Worm (Caenorhabditis elegans) whole organism, L2 larva: ENCODE data around the gene F46H5.11.

Source experiments
- C34F6.9 ChIP-seq: fragments of 150-350 bp; optimal IDR thresholded peaks from 2 replicates; lab custom pipeline; 2014; ENCODE audit warnings: missing biosample characterization, missing genetic modification characterization
- F13H6.1 ChIP-seq: sonication (generic microtip); optimal IDR thresholded peaks from 2 replicates; lab custom pipeline; 2016; ENCODE audit warnings: missing genetic modification characterization, missing compliant biosample characterization
- R02D3.7 ChIP-seq: fragments of 150-350 bp; optimal IDR thresholded peaks from 2 replicates; lab custom pipeline; 2014; ENCODE audit warnings: missing biosample characterization, missing genetic modification characterization
- Y55F3AM.14 ChIP-seq: fragments of 200-800 bp; sonication (Bioruptor generic); optimal IDR thresholded peaks from 2 replicates; lab custom pipeline; 2018; ENCODE audit warnings: mild to moderate bottlenecking, missing genetic modification characterization, missing compliant biosample characterization
- alr-1 ChIP-seq: fragments of 150-350 bp; optimal IDR thresholded peaks from 2 replicates; lab custom pipeline; 2014; ENCODE audit warnings: missing biosample characterization, missing genetic modification characterization
- aly-2 ChIP-seq: fragments of 150-350 bp; optimal IDR thresholded peaks from 2 replicates; lab custom pipeline; 2014; ENCODE audit warnings: missing biosample characterization, missing genetic modification characterization
- ama-1 ChIP-seq: fragments of 150-350 bp; optimal IDR thresholded peaks from 2 replicates; lab custom pipeline; 2018; ENCODE audit warnings: inconsistent platforms
- blmp-1 ChIP-seq: sonication (generic microtip); optimal IDR thresholded peaks from 2 replicates; lab custom pipeline; 2017; ENCODE audit warnings: missing genetic modification characterization, mild to moderate bottlenecking, missing compliant biosample characterization, antibody characterized with exemption, moderate library complexity; ENCODE audit not compliant: insufficient read depth
- ceh-16 ChIP-seq: fragments of 150-350 bp; optimal IDR thresholded peaks from 2 replicates; lab custom pipeline; 2014; ENCODE audit warnings: missing biosample characterization, missing genetic modification characterization
- ceh-82 ChIP-seq: fragments of 150-350 bp; optimal IDR thresholded peaks from 2 replicates; lab custom pipeline; 2014; ENCODE audit warnings: missing biosample characterization, missing genetic modification characterization
- crh-2 ChIP-seq: sonication (generic microtip); optimal IDR thresholded peaks from 2 replicates; lab custom pipeline; 2017; ENCODE audit warnings: missing biosample characterization, missing genetic modification characterization
- dmd-4 ChIP-seq: sonication (generic microtip); optimal IDR thresholded peaks from 2 replicates; lab custom pipeline; 2017; ENCODE audit warnings: missing biosample characterization, missing genetic modification characterization
- egl-27 ChIP-seq: sonication (generic microtip); optimal IDR thresholded peaks from 3 replicates; lab custom pipeline; 2017; ENCODE audit warnings: missing biosample characterization, missing genetic modification reagents, missing genetic modification characterization
- elt-3 ChIP-seq: sonication (generic microtip); optimal IDR thresholded peaks from 2 replicates; lab custom pipeline; 2017; ENCODE audit warnings: missing biosample characterization, missing genetic modification characterization
- fos-1 ChIP-seq: fragments of 150-350 bp; optimal IDR thresholded peaks from 2 replicates; lab custom pipeline; 2014; ENCODE audit warnings: missing biosample characterization, missing genetic modification characterization
- lin-11 ChIP-seq: fragments of 150-350 bp; sonication (generic microtip); optimal IDR thresholded peaks from 2 replicates; lab custom pipeline; 2014; ENCODE audit warnings: missing biosample characterization, missing genetic modification characterization, inconsistent platforms, mixed read lengths
- lin-13 ChIP-seq: fragments of 150-350 bp; optimal IDR thresholded peaks from 2 replicates; lab custom pipeline; 2014; ENCODE audit warnings: missing biosample characterization, missing genetic modification reagents, missing genetic modification characterization
- lin-39 ChIP-seq: fragments of 150-350 bp; optimal IDR thresholded peaks from 2 replicates; lab custom pipeline; 2014; ENCODE audit warnings: missing biosample characterization, missing genetic modification reagents, missing genetic modification characterization
- lsy-2 ChIP-seq, 2 experiments: fragments of 150-350 bp in 1 of 2; sonication (generic microtip) in 1 of 2; optimal IDR thresholded peaks; 2 replicates each; lab custom pipeline; 2014 to 2017; ENCODE audit warnings: missing biosample characterization in 2 of 2, missing genetic modification characterization in 2 of 2
- mbf-1 ChIP-seq: sonication (generic microtip); optimal IDR thresholded peaks from 2 replicates; lab custom pipeline; 2017; ENCODE audit warnings: missing biosample characterization, missing genetic modification characterization
- mdl-1 ChIP-seq, 2 experiments: fragments of 150-350 bp in 1 of 2; sonication (generic microtip) in 1 of 2; optimal IDR thresholded peaks; 2 replicates each; lab custom pipeline; 2017; ENCODE audit warnings: missing biosample characterization in 2 of 2, missing genetic modification characterization in 2 of 2
- nhr-10 ChIP-seq: sonication (generic microtip); optimal IDR thresholded peaks from 2 replicates; lab custom pipeline; 2017; ENCODE audit warnings: missing biosample characterization, missing genetic modification characterization
- nhr-12 ChIP-seq: fragments of 150-350 bp; optimal IDR thresholded peaks from 2 replicates; lab custom pipeline; 2014; ENCODE audit warnings: missing biosample characterization, missing genetic modification characterization
- nhr-129 ChIP-seq: fragments of 150-350 bp; optimal IDR thresholded peaks from 2 replicates; lab custom pipeline; 2014; ENCODE audit warnings: missing biosample characterization, missing genetic modification characterization
- nhr-21 ChIP-seq: fragments of 150-350 bp; optimal IDR thresholded peaks from 2 replicates; lab custom pipeline; 2014; ENCODE audit warnings: missing biosample characterization, missing genetic modification characterization
- nhr-23 ChIP-seq: fragments of 150-350 bp; optimal IDR thresholded peaks from 2 replicates; lab custom pipeline; 2014; ENCODE audit warnings: missing biosample characterization, missing genetic modification reagents, missing genetic modification characterization
- nhr-237 ChIP-seq: fragments of 150-350 bp; optimal IDR thresholded peaks from 2 replicates; lab custom pipeline; 2014; ENCODE audit warnings: missing biosample characterization, missing genetic modification characterization
- nhr-25 ChIP-seq: fragments of 150-350 bp; sonication (generic microtip); optimal IDR thresholded peaks from 3 replicates; lab custom pipeline; 2014; ENCODE audit warnings: missing biosample characterization, missing genetic modification characterization
- nhr-6 ChIP-seq: fragments of 150-350 bp; optimal IDR thresholded peaks from 2 replicates; lab custom pipeline; 2014; ENCODE audit warnings: missing biosample characterization, missing genetic modification characterization
- peb-1 ChIP-seq: fragments of 150-350 bp; optimal IDR thresholded peaks from 2 replicates; lab custom pipeline; 2014; ENCODE audit warnings: missing biosample characterization, missing genetic modification characterization
- sem-4 ChIP-seq: fragments of 150-350 bp; optimal IDR thresholded peaks from 2 replicates; lab custom pipeline; 2014; ENCODE audit warnings: missing biosample characterization, missing genetic modification reagents, missing genetic modification characterization
- skn-1 ChIP-seq: sonication (generic microtip); optimal IDR thresholded peaks from 2 replicates; lab custom pipeline; 2017; ENCODE audit warnings: missing biosample characterization, missing genetic modification characterization
- sma-3 ChIP-seq: sonication (generic microtip); optimal IDR thresholded peaks from 2 replicates; lab custom pipeline; 2016; ENCODE audit warnings: missing genetic modification reagents, missing genetic modification characterization, missing compliant biosample characterization
- sma-9 ChIP-seq, 2 experiments: fragments of 150-350 bp in 1 of 2; sonication (generic microtip) in 1 of 2; optimal IDR thresholded peaks; 2 replicates each; lab custom pipeline; 2014 to 2016; ENCODE audit warnings: missing genetic modification characterization in 2 of 2, mild to moderate bottlenecking in 1 of 2, missing biosample characterization in 1 of 2, missing compliant biosample characterization in 1 of 2, missing genetic modification reagents in 1 of 2, moderate library complexity in 1 of 2
- snpc-4 ChIP-seq: fragments of 150-350 bp; optimal IDR thresholded peaks from 2 replicates; lab custom pipeline; 2014; ENCODE audit warnings: missing biosample characterization, missing genetic modification characterization
- unc-55 ChIP-seq: fragments of 150-350 bp; sonication (generic microtip); optimal IDR thresholded peaks from 3 replicates; lab custom pipeline; 2014; ENCODE audit warnings: missing biosample characterization, missing genetic modification reagents, missing genetic modification characterization
- unc-62 ChIP-seq: fragments of 150-350 bp; optimal IDR thresholded peaks from 2 replicates; lab custom pipeline; 2014; ENCODE audit warnings: missing biosample characterization, missing genetic modification reagents, missing genetic modification characterization
- zag-1 ChIP-seq: fragments of 150-350 bp; optimal IDR thresholded peaks from 2 replicates; lab custom pipeline; 2014; ENCODE audit warnings: missing biosample characterization, missing genetic modification characterization
- ztf-1 ChIP-seq: fragments of 200-800 bp; sonication (Bioruptor generic); conservative IDR thresholded peaks from 2 replicates; pipeline ENCODE4 v1.3.6; 2022; ENCODE audit warnings: missing genetic modification characterization, missing compliant biosample characterization
- ztf-4 ChIP-seq: fragments of 150-350 bp; optimal IDR thresholded peaks from 2 replicates; lab custom pipeline; 2014; ENCODE audit warnings: missing biosample characterization, missing genetic modification characterization

The F46H5.11 gene

ce11 chrX:7233127-7234073, 38.5 kb downstream of the F46H5.11 start:
- TF ChIP-seq F13H6.1 (tag; lab: Kevin White, UChicago) (peak; percentile 50), nhr-129 (tag; lab: Kevin White, UChicago) (peak; percentile 93), snpc-4 (tag; lab: Kevin White, UChicago) (no peak), lin-13 (GFP tag; lab: Kevin White, UChicago) (peak; percentile 15), C34F6.9 (tag; lab: Kevin White, UChicago) (no peak), crh-2 (peak; percentile 70), nhr-10 (tag; lab: Kevin White, UChicago) (no peak), zag-1 (no peak), sma-9 (GFP tag; optimal IDR thresholded peaks at IDR 0.05; lab: Kevin White, UChicago) (peak; percentile 52), sma-9 (tag; optimal IDR thresholded peaks at IDR 0.05; lab: Kevin White, UChicago) (no peak), unc-55 (peak; percentile 16), nhr-23 (tag; lab: Kevin White, UChicago) (no peak), mbf-1 (tag; lab: Kevin White, UChicago) (no peak), egl-27 (tag; lab: Kevin White, UChicago) (no peak), nhr-21 (tag; lab: Kevin White, UChicago) (peak; percentile 6), fos-1 (tag; lab: Kevin White, UChicago) (peak; percentile 32)

DNA sequence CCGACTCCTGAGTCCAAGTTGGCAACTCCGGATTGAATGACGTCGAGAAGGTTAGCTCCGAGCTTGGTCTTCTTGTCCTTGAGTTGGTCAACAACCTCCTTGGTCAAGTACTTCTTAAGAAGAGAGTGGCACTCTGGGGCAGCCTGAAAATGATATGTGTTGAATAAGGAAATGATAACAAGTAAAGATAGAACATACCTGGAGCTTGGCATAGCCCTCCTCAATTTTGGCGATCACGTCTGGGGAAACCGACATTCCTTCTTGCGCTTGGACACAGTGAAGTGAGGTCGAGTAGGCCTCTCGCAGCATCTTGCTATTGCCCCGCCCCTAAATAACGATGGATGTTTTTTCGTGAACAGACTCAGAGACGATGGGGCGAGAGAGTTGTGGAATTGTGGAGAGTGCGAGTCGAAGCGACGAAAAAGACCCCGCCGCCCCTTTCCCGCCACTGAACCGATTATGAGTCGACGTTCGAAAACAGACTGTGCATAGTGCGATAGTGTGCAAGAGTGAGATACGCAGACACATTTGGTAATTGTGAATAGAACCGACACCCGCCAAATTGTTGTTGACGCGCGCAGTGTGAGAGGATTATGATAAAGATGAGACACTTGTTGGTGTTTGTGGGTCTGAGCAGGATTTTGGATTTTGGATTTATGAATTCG, 39.6 kb downstream of the F46H5.11 start:
- TF ChIP-seq ama-1: peak; percentile 63
- TF ChIP-seq nhr-12 (tag; lab: Kevin White, UChicago): no peak
- TF ChIP-seq crh-2: peak; percentile 58
- no peak for TF ChIP-seq lin-39 (tag; lab: Kevin White, UChicago)
- peak; percentile 63 for TF ChIP-seq F13H6.1 (tag; lab: Kevin White, UChicago)
- peak; percentile 21 for TF ChIP-seq unc-55
- TF ChIP-seq lin-11 (tag; lab: Kevin White, UChicago): peak; percentile 9
- TF ChIP-seq lsy-2 (tag; optimal IDR thresholded peaks at IDR 0.05; lab: Kevin White, UChicago): peak in 1 of 2 experiments; percentile 55
- TF ChIP-seq nhr-6 (tag; lab: Kevin White, UChicago): no peak
- peak; percentile 23 for TF ChIP-seq nhr-25 (tag; lab: Kevin White, UChicago)
- TF ChIP-seq nhr-129 (tag; lab: Kevin White, UChicago): peak; percentile 63
- TF ChIP-seq sma-3 (GFP tag; lab: Kevin White, UChicago): no peak
- peak; percentile 0 for TF ChIP-seq ztf-4 (tag; lab: Kevin White, UChicago)
- TF ChIP-seq fos-1 (tag; lab: Kevin White, UChicago): peak; percentile 54
- TF ChIP-seq ztf-1: no peak
- peak; percentile 39 for TF ChIP-seq C34F6.9 (tag; lab: Kevin White, UChicago)
- peak in 1 of 2 experiments; percentile 39 for TF ChIP-seq mdl-1 (tag; optimal IDR thresholded peaks at IDR 0.05; lab: Kevin White, UChicago)
- peak; percentile 45 for TF ChIP-seq sma-9 (GFP tag; optimal IDR thresholded peaks at IDR 0.05; lab: Kevin White, UChicago)
- no peak for TF ChIP-seq sma-9 (tag; optimal IDR thresholded peaks at IDR 0.05; lab: Kevin White, UChicago)

DNA sequence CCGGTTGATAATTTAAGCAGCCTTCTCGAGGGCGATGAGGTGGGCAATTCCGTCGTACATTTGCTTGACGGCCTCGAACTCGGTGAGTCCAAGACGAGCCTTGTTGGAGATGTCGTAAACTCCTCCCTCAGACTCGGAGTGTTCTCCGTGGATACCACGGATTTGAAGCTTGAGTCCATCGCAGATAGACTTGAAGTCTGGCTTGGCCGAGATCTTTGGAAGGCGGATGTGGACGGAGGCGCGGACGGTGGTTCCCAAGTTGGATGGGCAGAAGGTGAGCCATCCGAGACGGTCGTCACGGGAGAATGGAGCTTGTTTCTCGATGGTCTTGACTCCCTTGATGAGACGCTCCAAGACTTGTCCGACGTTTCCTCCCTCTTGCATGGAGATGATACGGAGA, 41.0 kb downstream of the F46H5.11 start:
- TF ChIP-seq lin-13 (GFP tag; lab: Kevin White, UChicago): no peak

DNA sequence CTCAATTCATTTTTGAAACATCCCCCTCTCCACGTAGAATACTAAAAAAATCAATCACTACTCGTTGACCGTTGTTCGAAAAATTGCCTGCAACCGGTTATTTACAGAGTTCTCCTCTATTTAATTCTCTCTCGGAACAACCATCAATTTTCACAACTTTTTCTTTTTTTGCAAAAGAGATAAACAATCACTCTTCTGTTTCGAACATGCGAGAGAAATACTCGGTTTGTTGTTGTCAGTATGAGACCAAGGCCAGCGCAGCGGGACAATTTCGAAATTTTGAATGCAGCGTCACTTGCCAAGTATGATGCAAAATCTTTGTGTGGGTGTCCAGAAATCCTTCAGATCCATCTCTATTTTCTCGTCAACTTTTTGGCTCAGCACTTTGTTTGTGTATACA, 41.5 kb downstream of the F46H5.11 start:
- TF ChIP-seq aly-2 (tag; lab: Kevin White, UChicago) (peak; percentile 40), mdl-1 (tag; optimal IDR thresholded peaks at IDR 0.05; lab: Kevin White, UChicago) (no peak), nhr-25 (tag; lab: Kevin White, UChicago) (peak; percentile 55), lsy-2 (tag; optimal IDR thresholded peaks at IDR 0.05; lab: Kevin White, UChicago) (peak in 1 of 2 experiments; percentile 51), lin-39 (tag; lab: Kevin White, UChicago) (no peak), lin-13 (GFP tag; lab: Kevin White, UChicago) (peak; percentile 64), blmp-1 (tag; lab: Kevin White, UChicago) (peak; percentile 29), alr-1 (no peak), unc-55 (no peak), elt-3 (tag; lab: Kevin White, UChicago) (no peak), snpc-4 (tag; lab: Kevin White, UChicago) (no peak), skn-1 (tag; lab: Kevin White, UChicago) (no peak), R02D3.7 (tag; lab: Kevin White, UChicago) (no peak), sem-4 (peak; percentile 59), unc-62 (GFP tag; lab: Kevin White, UChicago) (no peak), dmd-4 (no peak), nhr-237 (tag; lab: Kevin White, UChicago) (no peak), lin-11 (tag; lab: Kevin White, UChicago) (no peak), nhr-12 (tag; lab: Kevin White, UChicago) (no peak), ceh-82 (no peak), ceh-16 (tag; lab: Kevin White, UChicago) (no peak), peb-1 (no peak), ztf-1 (no peak), nhr-6 (tag; lab: Kevin White, UChicago) (peak; percentile 48), mbf-1 (tag; lab: Kevin White, UChicago) (no peak), nhr-10 (tag; lab: Kevin White, UChicago) (no peak), nhr-23 (tag; lab: Kevin White, UChicago) (no peak), zag-1 (peak; percentile 11), Y55F3AM.14 (no peak), F13H6.1 (tag; lab: Kevin White, UChicago) (peak; percentile 39), ama-1 (peak; percentile 13)
